Worm (Caenorhabditis elegans) whole organism, L4/young adult: ENCODE measurements around the gene F01G10.4.

Source experiments
- W03F9.2 ChIP-seq: fragments of 150-350 bp; optimal IDR thresholded peaks from 2 replicates; lab custom pipeline; 2014; ENCODE audit warnings: missing biosample characterization, missing genetic modification characterization
- dao-5 ChIP-seq: sonication (generic microtip); optimal IDR thresholded peaks from 2 replicates; lab custom pipeline; 2016; ENCODE audit warnings: missing genotype, missing genetic modification characterization, moderate library complexity, missing compliant biosample characterization
- him-1 ChIP-seq: sonication (generic microtip); optimal IDR thresholded peaks from 2 replicates; lab custom pipeline; 2016; ENCODE audit warnings: missing genotype, missing genetic modification reagents, missing genetic modification characterization, missing compliant biosample characterization

- TF ChIP-seq him-1 (tag; lab: Kevin White, UChicago) (no peak), dao-5 (tag; lab: Kevin White, UChicago) (no peak), W03F9.2 (no peak)
Observed at ce11 chrIV:10206182-10206581, 26.2 kb downstream of the F01G10.4 start, which contains the start of gene K04D7.6.
